Worm (Caenorhabditis elegans) whole organism, L4 larva: ENCODE results near the gene egrh-3.

ENCODE experiments used
- F10B5.3 ChIP-seq: sonication (generic microtip); optimal IDR thresholded peaks from 2 replicates; lab custom pipeline; 2016; ENCODE audit warnings: mild to moderate bottlenecking, missing genetic modification characterization, missing compliant biosample characterization
- F26F4.8 ChIP-seq: fragments of 200-800 bp; sonication (Bioruptor generic); conservative IDR thresholded peaks from 2 replicates; pipeline ENCODE4 v1.3.6; 2022; ENCODE audit warnings: missing genetic modification characterization, missing compliant biosample characterization
- F37D6.2 ChIP-seq: sonication (generic microtip); optimal IDR thresholded peaks from 2 replicates; lab custom pipeline; 2016; ENCODE audit warnings: mild to moderate bottlenecking, missing genetic modification characterization, missing compliant biosample characterization
- F44E2.7 ChIP-seq: fragments of 200-800 bp; sonication (Bioruptor generic); IDR thresholded peaks from 2 replicates; pipeline ENCODE4 v2.1.2; 2022; ENCODE audit warnings: missing genetic modification characterization, missing compliant biosample characterization
- F49E8.2 ChIP-seq: sonication (generic microtip); optimal IDR thresholded peaks from 2 replicates; lab custom pipeline; 2016; ENCODE audit warnings: missing compliant biosample characterization, mild to moderate bottlenecking, missing genetic modification characterization, borderline replicate concordance
- R02D3.7 ChIP-seq: fragments of 150-350 bp; sonication (generic microtip); optimal IDR thresholded peaks from 3 replicates; lab custom pipeline; 2014; ENCODE audit warnings: missing biosample characterization, missing genetic modification characterization
- T26A8.4 ChIP-seq: fragments of 200-800 bp; sonication (Bioruptor generic); IDR thresholded peaks from 2 replicates; pipeline ENCODE4 v1.3.6; 2022; ENCODE audit warnings: missing genetic modification characterization, missing compliant biosample characterization
- Y105C5A.15 ChIP-seq: fragments of 200-800 bp; sonication (Bioruptor generic); IDR thresholded peaks from 2 replicates; pipeline ENCODE4 v1.3.6; 2022; ENCODE audit warnings: missing genetic modification characterization, missing compliant biosample characterization
- Y5F2A.4 ChIP-seq: fragments of 200-800 bp; sonication (Bioruptor generic); optimal IDR thresholded peaks from 2 replicates; lab custom pipeline; 2018; ENCODE audit warnings: mild to moderate bottlenecking, missing genetic modification characterization, missing compliant biosample characterization
- Y75B8A.6 ChIP-seq: fragments of 200-800 bp; sonication (Bioruptor generic); IDR thresholded peaks from 2 replicates; pipeline ENCODE4 v1.3.6; 2022; ENCODE audit warnings: missing genetic modification reagents, missing genetic modification characterization, missing compliant biosample characterization
- ZK337.2 ChIP-seq: fragments of 200-800 bp; sonication (Bioruptor generic); IDR thresholded peaks from 2 replicates; pipeline ENCODE4 v1.3.6; 2022; ENCODE audit warnings: missing genetic modification reagents, missing genetic modification characterization, missing compliant biosample characterization
- attf-4 ChIP-seq: sonication (generic microtip); optimal IDR thresholded peaks from 3 replicates; lab custom pipeline; 2017; ENCODE audit warnings: missing biosample characterization, missing genetic modification characterization
- ceh-28 ChIP-seq: fragments of 150-350 bp; optimal IDR thresholded peaks from 2 replicates; lab custom pipeline; 2014; ENCODE audit warnings: missing biosample characterization, missing genetic modification reagents, missing genetic modification characterization
- ceh-82 ChIP-seq: sonication (generic microtip); optimal IDR thresholded peaks from 2 replicates; lab custom pipeline; 2017; ENCODE audit warnings: missing biosample characterization, missing genetic modification characterization
- ces-1 ChIP-seq: fragments of 150-350 bp; sonication (generic microtip); optimal IDR thresholded peaks from 4 replicates; lab custom pipeline; 2014; ENCODE audit warnings: missing biosample characterization, missing genetic modification reagents, missing genetic modification characterization
- cey-2 ChIP-seq: sonication (generic microtip); optimal IDR thresholded peaks from 3 replicates; lab custom pipeline; 2017; ENCODE audit warnings: missing genetic modification characterization, mild to moderate bottlenecking, missing compliant biosample characterization, antibody characterized with exemption, borderline replicate concordance; ENCODE audit not compliant: insufficient read depth
- ctbp-1 ChIP-seq: fragments of 200-800 bp; sonication (Bioruptor generic); IDR thresholded peaks from 2 replicates; pipeline ENCODE4 v1.3.6; 2022; ENCODE audit warnings: missing genetic modification reagents, missing genetic modification characterization, missing compliant biosample characterization
- daf-19 ChIP-seq: fragments of 200-800 bp; sonication (Bioruptor generic); conservative IDR thresholded peaks from 2 replicates; pipeline ENCODE4 v1.3.6; 2022; ENCODE audit warnings: missing genetic modification characterization, missing compliant biosample characterization
- daf-8 ChIP-seq: fragments of 200-800 bp; sonication (Bioruptor generic); IDR thresholded peaks from 2 replicates; pipeline ENCODE4 v1.3.6; 2022; ENCODE audit warnings: missing genetic modification characterization, missing compliant biosample characterization
- dmd-6 ChIP-seq: fragments of 200-800 bp; sonication (Bioruptor generic); IDR thresholded peaks from 2 replicates; pipeline ENCODE4 v1.3.6; 2022; ENCODE audit warnings: missing genetic modification reagents, missing genetic modification characterization, missing compliant biosample characterization
- dmd-8 ChIP-seq: fragments of 200-800 bp; sonication (Bioruptor generic); IDR thresholded peaks from 2 replicates; pipeline ENCODE4 v1.3.6; 2022; ENCODE audit warnings: missing genetic modification characterization, missing compliant biosample characterization
- fkh-10 ChIP-seq: fragments of 150-350 bp; optimal IDR thresholded peaks from 2 replicates; lab custom pipeline; 2014; ENCODE audit warnings: missing biosample characterization, missing genetic modification reagents, missing genetic modification characterization
- hmg-1.1 ChIP-seq: fragments of 200-800 bp; sonication (Bioruptor generic); IDR thresholded peaks from 2 replicates; pipeline ENCODE4 v1.3.6; 2022; ENCODE audit warnings: missing genetic modification reagents, missing genetic modification characterization, missing compliant biosample characterization
- lim-7 ChIP-seq: fragments of 200-800 bp; sonication (Bioruptor generic); IDR thresholded peaks from 2 replicates; pipeline ENCODE4 v1.3.6; 2022; ENCODE audit warnings: missing genetic modification characterization, missing compliant biosample characterization
- lin-15B ChIP-seq: fragments of 150-350 bp; sonication (generic microtip); optimal IDR thresholded peaks from 3 replicates; lab custom pipeline; 2014; ENCODE audit warnings: missing biosample characterization, missing genetic modification characterization
- lin-38 ChIP-seq: fragments of 200-800 bp; sonication (Bioruptor generic); IDR thresholded peaks from 2 replicates; pipeline ENCODE4 v1.3.6; 2022; ENCODE audit warnings: missing genetic modification reagents, missing genetic modification characterization, missing compliant biosample characterization
- lir-3 ChIP-seq: sonication (generic microtip); optimal IDR thresholded peaks from 2 replicates; lab custom pipeline; 2016; ENCODE audit warnings: mild to moderate bottlenecking, missing genetic modification characterization, missing compliant biosample characterization
- madf-5 ChIP-seq, 2 experiments: fragments of 200-800 bp; sonication (Bioruptor generic); IDR thresholded peaks; 2 replicates each; pipeline ENCODE4 v1.3.6; 2022; ENCODE audit warnings: missing compliant biosample characterization in 2 of 2, missing genetic modification characterization in 2 of 2
- mdl-1 ChIP-seq, 2 experiments: fragments of 150-350 bp in 1 of 2; sonication (generic microtip) in 1 of 2; optimal IDR thresholded peaks; 2 replicates each; lab custom pipeline; 2014 to 2017; ENCODE audit warnings: missing biosample characterization in 2 of 2, missing genetic modification characterization in 2 of 2
- mep-1 ChIP-seq: fragments of 150-350 bp; sonication (generic microtip); optimal IDR thresholded peaks from 3 replicates; lab custom pipeline; 2014; ENCODE audit warnings: missing biosample characterization, missing genetic modification characterization
- mes-2 ChIP-seq: sonication (generic microtip); optimal IDR thresholded peaks from 2 replicates; lab custom pipeline; 2016; ENCODE audit warnings: missing genotype, mild to moderate bottlenecking, missing genetic modification characterization, missing compliant biosample characterization; ENCODE audit not compliant: poor library complexity, severe bottlenecking
- mxl-2 ChIP-seq: fragments of 200-800 bp; sonication (Bioruptor generic); conservative IDR thresholded peaks from 2 replicates; pipeline ENCODE4 v1.3.6; 2022; ENCODE audit warnings: missing genetic modification reagents, missing genetic modification characterization, missing compliant biosample characterization
- mxl-3 ChIP-seq: fragments of 200-800 bp; sonication (Bioruptor generic); optimal IDR thresholded peaks from 2 replicates; lab custom pipeline; 2018; ENCODE audit warnings: mild to moderate bottlenecking, missing genetic modification characterization, missing compliant biosample characterization
- nhr-10 ChIP-seq: fragments of 150-350 bp; optimal IDR thresholded peaks from 2 replicates; lab custom pipeline; 2014; ENCODE audit warnings: missing biosample characterization, missing genetic modification characterization
- nhr-237 ChIP-seq: sonication (generic microtip); optimal IDR thresholded peaks from 2 replicates; lab custom pipeline; 2017; ENCODE audit warnings: missing biosample characterization, missing genetic modification characterization
- nhr-25 ChIP-seq: sonication (generic microtip); optimal IDR thresholded peaks from 2 replicates; lab custom pipeline; 2017; ENCODE audit warnings: missing genetic modification characterization, mild to moderate bottlenecking, missing compliant biosample characterization, antibody characterized with exemption, moderate library complexity, borderline replicate concordance; ENCODE audit not compliant: insufficient read depth
- nhr-42 ChIP-seq: fragments of 200-800 bp; sonication (Bioruptor generic); IDR thresholded peaks from 2 replicates; pipeline ENCODE4 v1.3.6; 2022; ENCODE audit warnings: missing genetic modification characterization, missing compliant biosample characterization
- nhr-6 ChIP-seq: fragments of 150-350 bp; optimal IDR thresholded peaks from 2 replicates; lab custom pipeline; 2014; ENCODE audit warnings: missing biosample characterization, missing genetic modification characterization
- pha-4 ChIP-seq, 2 experiments: fragments of 150-350 bp in 1 of 2; fragments of 200-800 bp in 1 of 2; sonication (Bioruptor generic) in 1 of 2; IDR thresholded peaks in 1 of 2; optimal IDR thresholded peaks in 1 of 2; 2 replicates each; pipeline versions ENCODE4 v1.3.6 to Lab custom; 2014 to 2022; ENCODE audit warnings: missing genetic modification characterization in 2 of 2, missing genetic modification reagents in 2 of 2, missing biosample characterization in 1 of 2, missing compliant biosample characterization in 1 of 2
- php-3 ChIP-seq: fragments of 200-800 bp; sonication (Bioruptor generic); IDR thresholded peaks from 2 replicates; pipeline ENCODE4 v1.3.6; 2022; ENCODE audit warnings: missing genetic modification reagents, missing genetic modification characterization, missing compliant biosample characterization
- rbr-2 ChIP-seq: sonication (generic microtip); optimal IDR thresholded peaks from 2 replicates; lab custom pipeline; 2016; ENCODE audit warnings: missing genotype, missing genetic modification characterization, missing compliant biosample characterization
- saeg-2 ChIP-seq: fragments of 200-800 bp; sonication (Bioruptor generic); IDR thresholded peaks from 2 replicates; pipeline ENCODE4 v1.3.6; 2022; ENCODE audit warnings: missing genetic modification reagents, missing genetic modification characterization, missing compliant biosample characterization
- snpc-4 ChIP-seq: fragments of 150-350 bp; optimal IDR thresholded peaks from 2 replicates; lab custom pipeline; 2014; ENCODE audit warnings: missing biosample characterization, missing genetic modification characterization
- spr-3 ChIP-seq: fragments of 200-800 bp; sonication (Bioruptor generic); optimal IDR thresholded peaks from 2 replicates; lab custom pipeline; 2018; ENCODE audit warnings: mild to moderate bottlenecking, missing genetic modification characterization, missing compliant biosample characterization
- unc-130 ChIP-seq: sonication (generic microtip); optimal IDR thresholded peaks from 2 replicates; lab custom pipeline; 2016; ENCODE audit warnings: missing genetic modification reagents, missing genetic modification characterization, missing compliant biosample characterization
- vab-7 ChIP-seq: fragments of 200-800 bp; sonication (Bioruptor generic); IDR thresholded peaks from 2 replicates; pipeline ENCODE4 v1.3.6; 2022; ENCODE audit warnings: missing genetic modification reagents, missing genetic modification characterization, missing compliant biosample characterization
- zfp-2 ChIP-seq: sonication (generic microtip); optimal IDR thresholded peaks from 2 replicates; lab custom pipeline; 2016; ENCODE audit warnings: mild to moderate bottlenecking, missing genetic modification characterization, missing compliant biosample characterization
- zfp-3 ChIP-seq: fragments of 200-800 bp; sonication (Bioruptor generic); conservative IDR thresholded peaks from 2 replicates; pipeline ENCODE4 v1.3.6; 2022; ENCODE audit warnings: missing genetic modification reagents, missing genetic modification characterization, missing compliant biosample characterization
- zip-11 ChIP-seq: fragments of 200-800 bp; sonication (Bioruptor generic); IDR thresholded peaks from 2 replicates; pipeline ENCODE4 v1.3.6; 2022; ENCODE audit warnings: missing genetic modification characterization, missing compliant biosample characterization
- ztf-11 ChIP-seq: fragments of 150-350 bp; optimal IDR thresholded peaks from 2 replicates; lab custom pipeline; 2014; ENCODE audit warnings: missing biosample characterization, missing genetic modification characterization
- ztf-7 ChIP-seq: fragments of 150-350 bp; optimal IDR thresholded peaks from 2 replicates; lab custom pipeline; 2014; ENCODE audit warnings: missing biosample characterization, missing genetic modification characterization

Gene egrh-3

DNA sequence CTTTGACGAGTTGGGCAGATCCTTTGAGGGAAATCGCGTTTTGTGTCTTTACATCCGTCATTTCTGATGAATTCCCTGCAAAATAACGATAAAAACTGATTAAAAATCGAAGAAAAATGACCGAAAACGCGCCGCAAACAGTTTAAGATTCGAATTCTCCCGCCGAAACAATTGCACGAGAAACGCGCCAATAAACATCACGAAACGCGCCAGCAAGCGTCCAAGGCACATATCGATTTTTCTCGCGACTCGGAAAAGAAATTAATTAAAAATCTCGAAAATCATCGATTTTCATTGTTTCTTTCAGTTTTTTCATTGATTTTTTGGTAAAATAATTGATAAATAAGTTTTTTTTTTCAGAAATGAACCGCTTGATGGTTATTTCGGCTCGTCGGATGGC lies 47.6 kb downstream of the egrh-3 start, which contains the start of the genes mdf-2 and nduv-3 (continued):
- TF ChIP-seq ces-1 (no peak), lim-7 (GFP tag; lab: Robert Waterston, UW) (no peak), cey-2 (tag; lab: Kevin White, UChicago) (no peak), T26A8.4 (GFP tag; lab: Robert Waterston, UW) (peak; percentile 63), daf-19 (GFP tag; lab: Robert Waterston, UW) (no peak), nhr-10 (tag; lab: Kevin White, UChicago) (no peak), ceh-82 (tag; lab: Kevin White, UChicago) (no peak), saeg-2 (no peak), lin-38 (GFP tag; lab: Robert Waterston, UW) (peak; percentile 83), snpc-4 (tag; lab: Kevin White, UChicago) (no peak), dmd-6 (GFP tag; lab: Robert Waterston, UW) (peak; percentile 35), zip-11 (GFP tag; lab: Robert Waterston, UW) (no peak), rbr-2 (peak; percentile 64), ZK337.2 (GFP tag; lab: Robert Waterston, UW) (no peak), F49E8.2 (tag; lab: Kevin White, UChicago) (no peak), R02D3.7 (tag; lab: Kevin White, UChicago) (no peak), ztf-11 (no peak), lin-15B (tag; lab: Kevin White, UChicago) (no peak), daf-8 (GFP tag; lab: Robert Waterston, UW) (no peak), Y5F2A.4 (GFP tag; lab: Kevin White, UChicago) (no peak), ceh-28 (tag; lab: Kevin White, UChicago) (peak; percentile 63), Y75B8A.6 (no peak), pha-4 (GFP tag; IDR thresholded peaks at IDR 0.05; lab: Robert Waterston, UW) (no peak; the same call in 1 of the 2 replicates), pha-4 (tag; optimal IDR thresholded peaks at IDR 0.05; lab: Kevin White, UChicago) (peak; percentile 64), madf-5 (GFP tag; IDR thresholded peaks at IDR 0.05; lab: Robert Waterston, UW) (no peak), zfp-2 (tag; lab: Kevin White, UChicago) (no peak), mes-2 (tag; lab: Kevin White, UChicago) (peak; percentile 82), F26F4.8 (GFP tag; lab: Robert Waterston, UW) (no peak), lir-3 (tag; lab: Kevin White, UChicago) (no peak), mxl-2 (GFP tag; lab: Robert Waterston, UW) (no peak), mep-1 (tag; lab: Kevin White, UChicago) (peak; percentile 74), unc-130 (no peak), nhr-237 (tag; lab: Kevin White, UChicago) (no peak), ztf-7 (tag; lab: Kevin White, UChicago) (peak; percentile 38), F10B5.3 (no peak), mxl-3 (GFP tag; lab: Kevin White, UChicago) (no peak), fkh-10 (GFP tag; lab: Kevin White, UChicago) (no peak), spr-3 (GFP tag; lab: Kevin White, UChicago) (no peak), zfp-3 (no peak), F37D6.2 (peak; percentile 43), mdl-1 (tag; optimal IDR thresholded peaks at IDR 0.05; lab: Kevin White, UChicago) (no peak), Y105C5A.15 (GFP tag; lab: Robert Waterston, UW) (no peak), F44E2.7 (GFP tag; lab: Robert Waterston, UW) (no peak), php-3 (GFP tag; lab: Robert Waterston, UW) (no peak), attf-4 (no peak), dmd-8 (no peak), nhr-6 (tag; lab: Kevin White, UChicago) (peak; percentile 58), nhr-25 (tag; lab: Kevin White, UChicago) (no peak), vab-7 (no peak), ctbp-1 (GFP tag; lab: Robert Waterston, UW) (no peak), hmg-1.1 (GFP tag; lab: Robert Waterston, UW) (peak; percentile 61; the same call in 1 of the 2 replicates), nhr-42 (GFP tag; lab: Robert Waterston, UW) (0 out of 2 replicates have a peak, but pooled peaks have one; percentile 46)
